Worm (Caenorhabditis elegans) whole organism, L1 larva: ENCODE results near the gene ZK721.4.

Experiments
- C34B4.2 ChIP-seq: sonication (generic microtip); optimal IDR thresholded peaks from 2 replicates; lab custom pipeline; 2017; ENCODE audit warnings: mild to moderate bottlenecking, missing genetic modification characterization, missing compliant biosample characterization
- aha-1 ChIP-seq: fragments of 150-350 bp; optimal IDR thresholded peaks from 2 replicates; lab custom pipeline; 2014; ENCODE audit warnings: missing biosample characterization, missing genetic modification characterization
- aly-2 ChIP-seq: fragments of 150-350 bp; optimal IDR thresholded peaks from 2 replicates; lab custom pipeline; 2014; ENCODE audit warnings: missing biosample characterization, missing genetic modification characterization
- ceh-8 ChIP-seq: fragments of 200-800 bp; sonication (Bioruptor generic); optimal IDR thresholded peaks from 2 replicates; lab custom pipeline; 2018; ENCODE audit warnings: mild to moderate bottlenecking, missing genetic modification characterization, moderate library complexity, missing compliant biosample characterization
- ceh-82 ChIP-seq, 3 experiments: fragments of 150-350 bp in 1 of 3; sonication (generic microtip) in 2 of 3; optimal IDR thresholded peaks; 2 replicates each; lab custom pipeline; 2014 to 2017; ENCODE audit warnings: missing biosample characterization in 3 of 3, missing genetic modification characterization in 3 of 3
- ceh-88 ChIP-seq: fragments of 200-800 bp; sonication (Bioruptor generic); IDR thresholded peaks from 2 replicates; pipeline ENCODE4 v1.3.6; 2022; ENCODE audit warnings: missing genetic modification characterization, missing compliant biosample characterization
- dsc-1 ChIP-seq: sonication (generic microtip); optimal IDR thresholded peaks from 2 replicates; lab custom pipeline; 2016; ENCODE audit warnings: mild to moderate bottlenecking, missing genetic modification characterization, missing compliant biosample characterization
- efl-1 ChIP-seq, 4 experiments: fragments of 150-350 bp; optimal IDR thresholded peaks in 3 of 4; peaks in 1 of 4; 1 replicate in 1 of 4; 2 replicates in 3 of 4; lab custom pipeline; 2014; ENCODE audit warnings: missing biosample characterization in 2 of 4, missing genetic modification characterization in 2 of 4, missing genetic modification reagents in 2 of 4
- efl-3 ChIP-seq: fragments of 200-800 bp; sonication (Bioruptor generic); optimal IDR thresholded peaks from 2 replicates; lab custom pipeline; 2018; ENCODE audit warnings: mild to moderate bottlenecking, missing genetic modification characterization, missing compliant biosample characterization
- egl-27 ChIP-seq, 2 experiments: fragments of 150-350 bp in 1 of 2; sonication (generic microtip); optimal IDR thresholded peaks; 3 replicates each; lab custom pipeline; 2017 to 2018; ENCODE audit warnings: missing biosample characterization in 2 of 2, missing genetic modification characterization in 2 of 2, missing genetic modification reagents in 2 of 2
- elt-2 ChIP-seq: sonication (generic microtip); optimal IDR thresholded peaks from 2 replicates; lab custom pipeline; 2016; ENCODE audit warnings: missing genetic modification characterization, mild to moderate bottlenecking, inconsistent platforms, missing compliant biosample characterization, missing genetic modification reagents
- elt-3 ChIP-seq, 6 experiments: fragments of 150-350 bp in 1 of 6; sonication (generic microtip); optimal IDR thresholded peaks; 2 replicates each; lab custom pipeline; 2017 to 2018; ENCODE audit warnings: missing biosample characterization in 6 of 6, missing genetic modification characterization in 6 of 6, inconsistent platforms in 1 of 6
- fkh-10 ChIP-seq: sonication (generic microtip); optimal IDR thresholded peaks from 2 replicates; lab custom pipeline; 2017; ENCODE audit warnings: missing biosample characterization, missing genetic modification reagents, missing genetic modification characterization
- fkh-4 ChIP-seq: sonication (generic microtip); optimal IDR thresholded peaks from 2 replicates; lab custom pipeline; 2016; ENCODE audit warnings: missing compliant biosample characterization, missing genetic modification characterization, borderline replicate concordance
- fkh-8 ChIP-seq: sonication (generic microtip); optimal IDR thresholded peaks from 2 replicates; lab custom pipeline; 2016; ENCODE audit warnings: mild to moderate bottlenecking, missing genetic modification characterization, missing compliant biosample characterization
- grh-1 ChIP-seq: fragments of 200-800 bp; sonication (Bioruptor generic); IDR thresholded peaks from 2 replicates; pipeline ENCODE4 v1.3.6; 2022; ENCODE audit warnings: missing genetic modification reagents, missing genetic modification characterization, missing compliant biosample characterization
- hlh-17 ChIP-seq: fragments of 200-800 bp; sonication (Bioruptor generic); optimal IDR thresholded peaks from 2 replicates; lab custom pipeline; 2018; ENCODE audit warnings: missing genetic modification characterization, mild to moderate bottlenecking, missing compliant biosample characterization, moderate library complexity, borderline replicate concordance
- hpl-2 ChIP-seq: fragments of 150-350 bp; optimal IDR thresholded peaks from 2 replicates; lab custom pipeline; 2014; ENCODE audit warnings: missing biosample characterization, missing genetic modification reagents, missing genetic modification characterization
- irx-1 ChIP-seq: sonication (generic microtip); optimal IDR thresholded peaks from 2 replicates; lab custom pipeline; 2016; ENCODE audit warnings: missing genetic modification characterization, missing compliant biosample characterization
- lin-39 ChIP-seq: fragments of 150-350 bp; optimal IDR thresholded peaks from 2 replicates; lab custom pipeline; 2014; ENCODE audit warnings: missing biosample characterization, missing genetic modification reagents, missing genetic modification characterization
- mdl-1 ChIP-seq, 2 experiments: fragments of 150-350 bp; optimal IDR thresholded peaks; 2 replicates each; lab custom pipeline; 2014 to 2017; ENCODE audit warnings: missing biosample characterization in 2 of 2, missing genetic modification characterization in 2 of 2, inconsistent platforms in 1 of 2
- nhr-11 ChIP-seq: fragments of 150-350 bp; optimal IDR thresholded peaks from 2 replicates; lab custom pipeline; 2014; ENCODE audit warnings: missing biosample characterization, missing genetic modification characterization
- nhr-20 ChIP-seq: sonication (generic microtip); optimal IDR thresholded peaks from 2 replicates; lab custom pipeline; 2016; ENCODE audit warnings: mild to moderate bottlenecking, missing genetic modification characterization, missing compliant biosample characterization
- nhr-47 ChIP-seq: sonication (generic microtip); optimal IDR thresholded peaks from 2 replicates; lab custom pipeline; 2016; ENCODE audit warnings: mild to moderate bottlenecking, missing genetic modification characterization, moderate library complexity, missing compliant biosample characterization
- nhr-71 ChIP-seq: sonication (generic microtip); optimal IDR thresholded peaks from 2 replicates; lab custom pipeline; 2016; ENCODE audit warnings: mild to moderate bottlenecking, missing genetic modification characterization, moderate library complexity, missing compliant biosample characterization
- nhr-76 ChIP-seq: sonication (generic microtip); optimal IDR thresholded peaks from 2 replicates; lab custom pipeline; 2017; ENCODE audit warnings: missing biosample characterization, missing genetic modification characterization
- nhr-90 ChIP-seq: sonication (generic microtip); optimal IDR thresholded peaks from 2 replicates; lab custom pipeline; 2016; ENCODE audit warnings: mild to moderate bottlenecking, missing genetic modification characterization, missing compliant biosample characterization; ENCODE audit not compliant: poor library complexity
- pax-3 ChIP-seq: fragments of 200-800 bp; sonication (Bioruptor generic); optimal IDR thresholded peaks from 2 replicates; lab custom pipeline; 2018; ENCODE audit warnings: mild to moderate bottlenecking, missing genetic modification characterization, moderate library complexity, missing compliant biosample characterization
- rnt-1 ChIP-seq: sonication (generic microtip); optimal IDR thresholded peaks from 2 replicates; lab custom pipeline; 2016; ENCODE audit warnings: mild to moderate bottlenecking, missing genetic modification characterization, moderate library complexity, missing compliant biosample characterization
- snpc-4 ChIP-seq: fragments of 150-350 bp; optimal IDR thresholded peaks from 2 replicates; lab custom pipeline; 2014; ENCODE audit warnings: missing biosample characterization, missing genetic modification characterization
- snu-23 ChIP-seq: sonication (generic microtip); optimal IDR thresholded peaks from 2 replicates; lab custom pipeline; 2016; ENCODE audit warnings: missing genetic modification characterization, missing compliant biosample characterization
- sup-37 ChIP-seq: fragments of 200-800 bp; sonication (Bioruptor generic); optimal IDR thresholded peaks from 2 replicates; lab custom pipeline; 2018; ENCODE audit warnings: mild to moderate bottlenecking, missing genetic modification characterization, missing compliant biosample characterization
- tbx-2 ChIP-seq: sonication (generic microtip); optimal IDR thresholded peaks from 2 replicates; lab custom pipeline; 2016; ENCODE audit warnings: missing genetic modification characterization, missing compliant biosample characterization
- unc-30 ChIP-seq: sonication (generic microtip); optimal IDR thresholded peaks from 2 replicates; lab custom pipeline; 2017; ENCODE audit warnings: missing biosample characterization, missing genetic modification characterization
- unc-98 ChIP-seq: fragments of 200-800 bp; sonication (Bioruptor generic); IDR thresholded peaks from 2 replicates; pipeline ENCODE4 v1.3.6; 2022; ENCODE audit warnings: missing genetic modification characterization, missing compliant biosample characterization
- xbp-1 ChIP-seq: sonication (generic microtip); optimal IDR thresholded peaks from 2 replicates; lab custom pipeline; 2016; ENCODE audit warnings: missing genetic modification characterization, missing compliant biosample characterization
- ztf-4 ChIP-seq: fragments of 150-350 bp; optimal IDR thresholded peaks from 2 replicates; lab custom pipeline; 2014; ENCODE audit warnings: missing biosample characterization, missing genetic modification characterization

ZK721.4 gene

ce11 chrX:8739373-8739772 lies 39.3 kb upstream of the ZK721.4 start, which contains the start of gene M02D8.2:
TSS of gene M02D8.2 (plus strand) at chrX:8739673.
- no peak for TF ChIP-seq mdl-1 (tag; optimal IDR thresholded peaks at IDR 0.05; lab: Kevin White, UChicago)
- no peak for TF ChIP-seq elt-2
- TF ChIP-seq nhr-76 (tag; lab: Kevin White, UChicago), result no peak
- TF ChIP-seq aly-2 (tag; lab: Kevin White, UChicago), result no peak
- TF ChIP-seq ztf-4 (tag; lab: Kevin White, UChicago), result no peak
- no peak for TF ChIP-seq rnt-1 (tag; lab: Kevin White, UChicago)
- TF ChIP-seq ceh-82 (tag; optimal IDR thresholded peaks at IDR 0.05; lab: Kevin White, UChicago), result no peak
- no peak for TF ChIP-seq sup-37
- TF ChIP-seq egl-27 (tag; optimal IDR thresholded peaks at IDR 0.05; lab: Kevin White, UChicago), result no peak
- TF ChIP-seq nhr-90 (tag; lab: Kevin White, UChicago), result no peak

- no peak for TF ChIP-seq C34B4.2
- TF ChIP-seq snpc-4 (tag; lab: Kevin White, UChicago), result no peak
- no peak for TF ChIP-seq mdl-1 (tag; optimal IDR thresholded peaks at IDR 0.05; lab: Kevin White, UChicago)
- TF ChIP-seq snu-23 (GFP tag; lab: Kevin White, UChicago), result no peak
- no peak for TF ChIP-seq irx-1 (tag; lab: Kevin White, UChicago)
- no peak for TF ChIP-seq elt-2
- no peak for TF ChIP-seq efl-3 (GFP tag; lab: Kevin White, UChicago)
- TF ChIP-seq rnt-1 (tag; lab: Kevin White, UChicago), result no peak
- TF ChIP-seq hlh-17, result no peak
- TF ChIP-seq grh-1, result no peak
- no peak for TF ChIP-seq ceh-88 (GFP tag; lab: Robert Waterston, UW)
- TF ChIP-seq lin-39 (tag; lab: Kevin White, UChicago), result no peak
- TF ChIP-seq unc-98, result no peak
- TF ChIP-seq nhr-76 (tag; lab: Kevin White, UChicago), result no peak
- no peak for TF ChIP-seq tbx-2 (tag; lab: Kevin White, UChicago)
- no peak for TF ChIP-seq aly-2 (tag; lab: Kevin White, UChicago)
- no peak for TF ChIP-seq unc-30 (tag; lab: Kevin White, UChicago)
- no peak for TF ChIP-seq xbp-1 (tag; lab: Kevin White, UChicago)
- TF ChIP-seq fkh-4, result no peak
- TF ChIP-seq ztf-4 (tag; lab: Kevin White, UChicago), result no peak
Measured at ce11 chrX:8741629-8742170, 37.0 kb upstream of the ZK721.4 start.

- TF ChIP-seq ztf-4 (tag; lab: Kevin White, UChicago) (no peak), ceh-88 (GFP tag; lab: Robert Waterston, UW) (no peak)
Measured at ce11 chrX:8742896-8743295, 35.8 kb upstream of the ZK721.4 start, which contains the start of gene M02D8.7. TSS of gene M02D8.7 (minus strand) at chrX:8742996.

DNA sequence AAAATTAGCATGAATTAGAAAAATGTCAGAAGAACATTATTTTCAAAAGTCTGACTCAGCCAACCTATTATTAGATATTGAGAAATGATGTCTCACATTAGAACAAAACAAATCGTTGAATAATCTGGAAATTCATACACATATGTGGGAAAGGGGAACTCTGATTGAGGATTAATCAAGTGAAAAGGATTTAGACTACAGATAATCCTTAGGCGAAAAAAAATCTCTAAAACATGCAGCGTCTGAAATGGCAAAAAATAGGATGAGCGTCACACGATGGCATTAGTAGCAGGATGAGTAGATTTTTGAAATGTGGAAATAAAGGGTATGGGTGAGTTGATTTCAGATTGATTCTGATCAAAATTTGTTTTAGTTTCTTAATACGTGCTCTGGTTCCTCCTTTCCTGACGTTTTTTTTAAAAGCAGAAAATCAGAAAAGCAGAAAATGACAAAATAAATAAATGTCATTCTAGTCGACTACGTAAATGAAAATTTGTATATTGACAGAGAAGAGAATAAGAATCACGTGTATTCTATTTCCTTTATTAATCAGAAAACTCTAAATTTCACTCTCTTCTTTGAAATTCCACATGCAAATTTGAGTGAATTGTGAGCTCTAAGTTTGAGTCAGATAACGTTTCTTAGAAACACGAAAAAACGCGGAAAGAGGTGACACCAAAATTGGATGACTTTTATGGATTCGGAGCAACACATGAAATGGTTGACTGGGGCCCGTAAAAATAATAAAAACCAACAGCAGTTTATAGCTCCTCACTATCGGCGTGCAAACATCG lies 34.3 kb upstream of the ZK721.4 start:
- TF ChIP-seq nhr-11 (tag; lab: Kevin White, UChicago) (no peak), efl-3 (GFP tag; lab: Kevin White, UChicago) (no peak), pax-3 (peak; percentile 12), grh-1 (no peak), elt-3 (tag; optimal IDR thresholded peaks at IDR 0.05; lab: Kevin White, UChicago) (no peak), aha-1 (tag; lab: Kevin White, UChicago) (no peak), lin-39 (tag; lab: Kevin White, UChicago) (no peak), nhr-47 (tag; lab: Kevin White, UChicago) (peak; percentile 44), dsc-1 (tag; lab: Kevin White, UChicago) (peak; percentile 91), hpl-2 (no peak), nhr-71 (tag; lab: Kevin White, UChicago) (peak; percentile 66), nhr-20 (tag; lab: Kevin White, UChicago) (peak; percentile 20), fkh-8 (tag; lab: Kevin White, UChicago) (peak; percentile 74), fkh-4 (no peak), ceh-8 (GFP tag; lab: Kevin White, UChicago) (peak; percentile 54), fkh-10 (GFP tag; lab: Kevin White, UChicago) (peak; percentile 18), hlh-17 (no peak), efl-1 (optimal IDR thresholded peaks at IDR 0.05; lab: Kevin White, UChicago) (no peak), efl-1 (GFP tag; optimal IDR thresholded peaks at IDR 0.05 in 1 of 2; lab: Kevin White, UChicago) (no peak)
